Worm (Caenorhabditis elegans) whole organism, L1 larva: ENCODE measurements around the gene lfi-1.
A peak's percentile ranks its signal among the peaks of the same experiment; 100 is the strongest.

Experiments
- C04F5.9 ChIP-seq: sonication (generic microtip); optimal IDR thresholded peaks from 2 replicates; lab custom pipeline; 2016; ENCODE audit warnings: missing genetic modification characterization, missing compliant biosample characterization
- C34B4.2 ChIP-seq: sonication (generic microtip); optimal IDR thresholded peaks from 2 replicates; lab custom pipeline; 2017; ENCODE audit warnings: mild to moderate bottlenecking, missing genetic modification characterization, missing compliant biosample characterization
- aha-1 ChIP-seq: fragments of 150-350 bp; optimal IDR thresholded peaks from 2 replicates; lab custom pipeline; 2014; ENCODE audit warnings: missing biosample characterization, missing genetic modification characterization
- alr-1 ChIP-seq: fragments of 200-800 bp; sonication (Bioruptor generic); optimal IDR thresholded peaks from 2 replicates; lab custom pipeline; 2018; ENCODE audit warnings: borderline replicate concordance, mild to moderate bottlenecking, missing genetic modification characterization, missing compliant biosample characterization
- blmp-1 ChIP-seq: fragments of 150-350 bp; optimal IDR thresholded peaks from 2 replicates; lab custom pipeline; 2014; ENCODE audit warnings: missing biosample characterization, missing genetic modification characterization
- ceh-63 ChIP-seq: fragments of 200-800 bp; sonication (Bioruptor generic); optimal IDR thresholded peaks from 2 replicates; lab custom pipeline; 2018; ENCODE audit warnings: mild to moderate bottlenecking, missing genetic modification characterization, missing compliant biosample characterization
- ceh-82 ChIP-seq, 3 experiments: fragments of 150-350 bp in 1 of 3; sonication (generic microtip) in 2 of 3; optimal IDR thresholded peaks; 2 replicates each; lab custom pipeline; 2014 to 2017; ENCODE audit warnings: missing biosample characterization in 3 of 3, missing genetic modification characterization in 3 of 3
- ceh-90 ChIP-seq: sonication (generic microtip); optimal IDR thresholded peaks from 2 replicates; lab custom pipeline; 2016; ENCODE audit warnings: missing genetic modification characterization, missing compliant biosample characterization
- dpl-1 ChIP-seq, 3 experiments: fragments of 150-350 bp in 2 of 3; sonication (generic microtip) in 1 of 3; optimal IDR thresholded peaks; 2 replicates each; lab custom pipeline; 2014 to 2017; ENCODE audit warnings: missing biosample characterization in 3 of 3, missing genetic modification characterization in 3 of 3, missing genetic modification reagents in 3 of 3
- dsc-1 ChIP-seq: sonication (generic microtip); optimal IDR thresholded peaks from 2 replicates; lab custom pipeline; 2016; ENCODE audit warnings: mild to moderate bottlenecking, missing genetic modification characterization, missing compliant biosample characterization
- efl-3 ChIP-seq: fragments of 200-800 bp; sonication (Bioruptor generic); optimal IDR thresholded peaks from 2 replicates; lab custom pipeline; 2018; ENCODE audit warnings: mild to moderate bottlenecking, missing genetic modification characterization, missing compliant biosample characterization
- egl-13 ChIP-seq: sonication (generic microtip); optimal IDR thresholded peaks from 2 replicates; lab custom pipeline; 2016; ENCODE audit warnings: missing genotype, missing genetic modification reagents, missing genetic modification characterization, missing compliant biosample characterization
- elt-3 ChIP-seq, 6 experiments: fragments of 150-350 bp in 1 of 6; sonication (generic microtip); optimal IDR thresholded peaks; 2 replicates each; lab custom pipeline; 2017 to 2018; ENCODE audit warnings: missing biosample characterization in 6 of 6, missing genetic modification characterization in 6 of 6, inconsistent platforms in 1 of 6
- ets-5 ChIP-seq: fragments of 200-800 bp; sonication (Bioruptor generic); IDR thresholded peaks from 2 replicates; pipeline ENCODE4 v1.3.6; 2022; ENCODE audit warnings: missing genetic modification characterization, missing compliant biosample characterization
- fkh-10 ChIP-seq: sonication (generic microtip); optimal IDR thresholded peaks from 2 replicates; lab custom pipeline; 2017; ENCODE audit warnings: missing biosample characterization, missing genetic modification reagents, missing genetic modification characterization
- fkh-8 ChIP-seq: sonication (generic microtip); optimal IDR thresholded peaks from 2 replicates; lab custom pipeline; 2016; ENCODE audit warnings: mild to moderate bottlenecking, missing genetic modification characterization, missing compliant biosample characterization
- fos-1 ChIP-seq: fragments of 150-350 bp; optimal IDR thresholded peaks from 2 replicates; lab custom pipeline; 2014; ENCODE audit warnings: missing biosample characterization, missing genetic modification characterization
- hlh-4 ChIP-seq: sonication (generic microtip); optimal IDR thresholded peaks from 2 replicates; lab custom pipeline; 2016; ENCODE audit warnings: mild to moderate bottlenecking, missing genetic modification characterization, missing compliant biosample characterization
- isw-1 ChIP-seq: fragments of 200-800 bp; sonication (Bioruptor generic); IDR thresholded peaks from 2 replicates; pipeline ENCODE4 v1.3.6; 2022; ENCODE audit warnings: missing genetic modification characterization, missing compliant biosample characterization
- lin-13 ChIP-seq: fragments of 150-350 bp; optimal IDR thresholded peaks from 2 replicates; lab custom pipeline; 2014; ENCODE audit warnings: missing biosample characterization, missing genetic modification reagents, missing genetic modification characterization
- lin-14 ChIP-seq: fragments of 200-800 bp; sonication (Bioruptor generic); optimal IDR thresholded peaks from 2 replicates; lab custom pipeline; 2018; ENCODE audit warnings: mild to moderate bottlenecking, missing genetic modification characterization, moderate library complexity, missing compliant biosample characterization
- lin-15B ChIP-seq: fragments of 150-350 bp; sonication (generic microtip); optimal IDR thresholded peaks from 3 replicates; lab custom pipeline; 2014; ENCODE audit warnings: missing biosample characterization, missing genetic modification characterization
- lin-35 ChIP-seq, 2 experiments: fragments of 150-350 bp; optimal IDR thresholded peaks; 2 replicates each; lab custom pipeline; 2014; ENCODE audit warnings: missing biosample characterization in 2 of 2, missing genetic modification characterization in 2 of 2, missing genetic modification reagents in 2 of 2
- mab-9 ChIP-seq: fragments of 200-800 bp; sonication (Bioruptor generic); IDR thresholded peaks from 2 replicates; pipeline ENCODE4 v1.3.6; 2022; ENCODE audit warnings: missing genetic modification reagents, missing genetic modification characterization, missing compliant biosample characterization
- nhr-12 ChIP-seq: sonication (generic microtip); optimal IDR thresholded peaks from 2 replicates; lab custom pipeline; 2017; ENCODE audit warnings: missing biosample characterization, missing genetic modification characterization
- nhr-19 ChIP-seq: fragments of 200-800 bp; sonication (Bioruptor generic); conservative IDR thresholded peaks from 2 replicates; pipeline ENCODE4 v1.3.6; 2022; ENCODE audit warnings: missing genetic modification characterization, missing compliant biosample characterization
- nhr-237 ChIP-seq: fragments of 150-350 bp; optimal IDR thresholded peaks from 2 replicates; lab custom pipeline; 2014; ENCODE audit warnings: missing biosample characterization, missing genetic modification characterization
- nhr-28 ChIP-seq: fragments of 150-350 bp; optimal IDR thresholded peaks from 2 replicates; lab custom pipeline; 2014; ENCODE audit warnings: missing biosample characterization, missing genetic modification characterization
- nhr-47 ChIP-seq: sonication (generic microtip); optimal IDR thresholded peaks from 2 replicates; lab custom pipeline; 2016; ENCODE audit warnings: mild to moderate bottlenecking, missing genetic modification characterization, moderate library complexity, missing compliant biosample characterization
- nhr-84 ChIP-seq: sonication (generic microtip); optimal IDR thresholded peaks from 2 replicates; lab custom pipeline; 2017; ENCODE audit warnings: missing biosample characterization, missing genetic modification characterization
- nhr-90 ChIP-seq: sonication (generic microtip); optimal IDR thresholded peaks from 2 replicates; lab custom pipeline; 2016; ENCODE audit warnings: mild to moderate bottlenecking, missing genetic modification characterization, missing compliant biosample characterization; ENCODE audit not compliant: poor library complexity
- pax-3 ChIP-seq: fragments of 200-800 bp; sonication (Bioruptor generic); optimal IDR thresholded peaks from 2 replicates; lab custom pipeline; 2018; ENCODE audit warnings: mild to moderate bottlenecking, missing genetic modification characterization, moderate library complexity, missing compliant biosample characterization
- rnt-1 ChIP-seq: sonication (generic microtip); optimal IDR thresholded peaks from 2 replicates; lab custom pipeline; 2016; ENCODE audit warnings: mild to moderate bottlenecking, missing genetic modification characterization, moderate library complexity, missing compliant biosample characterization
- skn-1 ChIP-seq: fragments of 150-350 bp; optimal IDR thresholded peaks from 2 replicates; lab custom pipeline; 2014; ENCODE audit warnings: missing biosample characterization, missing genetic modification characterization
- snu-23 ChIP-seq: sonication (generic microtip); optimal IDR thresholded peaks from 2 replicates; lab custom pipeline; 2016; ENCODE audit warnings: missing genetic modification characterization, missing compliant biosample characterization
- sptf-1 ChIP-seq: fragments of 150-350 bp; optimal IDR thresholded peaks from 2 replicates; lab custom pipeline; 2014; ENCODE audit warnings: missing biosample characterization, missing genetic modification characterization
- unc-130 ChIP-seq: fragments of 150-350 bp; optimal IDR thresholded peaks from 2 replicates; lab custom pipeline; 2017; ENCODE audit warnings: missing biosample characterization, missing genetic modification characterization, inconsistent platforms
- unc-30 ChIP-seq: sonication (generic microtip); optimal IDR thresholded peaks from 2 replicates; lab custom pipeline; 2017; ENCODE audit warnings: missing biosample characterization, missing genetic modification characterization
- unc-98 ChIP-seq: fragments of 200-800 bp; sonication (Bioruptor generic); IDR thresholded peaks from 2 replicates; pipeline ENCODE4 v1.3.6; 2022; ENCODE audit warnings: missing genetic modification characterization, missing compliant biosample characterization
- zag-1 ChIP-seq: fragments of 150-350 bp; optimal IDR thresholded peaks from 2 replicates; lab custom pipeline; 2014; ENCODE audit warnings: missing biosample characterization, missing genetic modification characterization

Gene lfi-1

ce11 chrX:5022682-5023081 is 46.1 kb downstream of the lfi-1 start (continued):
- TF ChIP-seq unc-30 (tag; lab: Kevin White, UChicago) = no peak
- TF ChIP-seq nhr-12 (tag; lab: Kevin White, UChicago) = no peak
- peak; percentile 63 for TF ChIP-seq nhr-19 (GFP tag; lab: Robert Waterston, UW)
- no peak for TF ChIP-seq hlh-4 (tag; lab: Kevin White, UChicago)
- no peak for TF ChIP-seq isw-1 (GFP tag; lab: Robert Waterston, UW)
- TF ChIP-seq nhr-28 = no peak
- no peak for TF ChIP-seq mab-9 (GFP tag; lab: Robert Waterston, UW)
- no peak for TF ChIP-seq C34B4.2 (tag; lab: Kevin White, UChicago)
- peak; percentile 20 to 72 for TF ChIP-seq lin-35 (GFP tag; optimal IDR thresholded peaks at IDR 0.05; lab: Kevin White, UChicago)
- TF ChIP-seq aha-1 = no peak
- peak; percentile 68 for TF ChIP-seq fkh-8 (tag; lab: Kevin White, UChicago)
- no peak for TF ChIP-seq zag-1 (tag; lab: Kevin White, UChicago)
- TF ChIP-seq nhr-84 = no peak
- TF ChIP-seq C04F5.9 (tag; lab: Kevin White, UChicago) = no peak
- peak; percentile 67 for TF ChIP-seq nhr-47 (tag; lab: Kevin White, UChicago)
- peak; percentile 63 for TF ChIP-seq dsc-1 (tag; lab: Kevin White, UChicago)
- no peak for TF ChIP-seq alr-1 (tag; lab: Kevin White, UChicago)
- no peak for TF ChIP-seq nhr-237 (tag; lab: Kevin White, UChicago)
- peak; percentile 39 to 53 (median 44) for TF ChIP-seq ceh-82 (tag; optimal IDR thresholded peaks at IDR 0.05; lab: Kevin White, UChicago)
- TF ChIP-seq pax-3 = no peak
- no peak for TF ChIP-seq ets-5 (GFP tag; lab: Robert Waterston, UW)
- TF ChIP-seq ceh-63 (GFP tag; lab: Kevin White, UChicago) = no peak
- no peak for TF ChIP-seq skn-1
- TF ChIP-seq ceh-90 (tag; lab: Kevin White, UChicago) = no peak
- peak in 1 of 3 experiments; percentile 22 for TF ChIP-seq dpl-1 (GFP tag; optimal IDR thresholded peaks at IDR 0.05; lab: Kevin White, UChicago)
- peak; percentile 38 for TF ChIP-seq unc-130 (tag; lab: Kevin White, UChicago)
- TF ChIP-seq egl-13 (tag; lab: Kevin White, UChicago) = no peak
- TF ChIP-seq nhr-90 (tag; lab: Kevin White, UChicago) = no peak
- TF ChIP-seq efl-3 = no peak
- no peak for TF ChIP-seq unc-98 (GFP tag; lab: Robert Waterston, UW)
- TF ChIP-seq rnt-1 (tag; lab: Kevin White, UChicago) = peak; percentile 65
- TF ChIP-seq fos-1 (tag; lab: Kevin White, UChicago) = no peak
- peak; percentile 83 for TF ChIP-seq snu-23
- TF ChIP-seq elt-3 (tag; optimal IDR thresholded peaks at IDR 0.05; lab: Kevin White, UChicago) = no peak

ce11 chrX:5024300-5024699 is 47.7 kb downstream of the lfi-1 start, which contains the start of gene ZC449.1:
TSS of gene ZC449.1 (plus strand) at chrX:5024420.
- TF ChIP-seq fkh-10 (no peak), blmp-1 (tag; lab: Kevin White, UChicago) (peak; percentile 73), sptf-1 (no peak), lin-15B (tag; lab: Kevin White, UChicago) (no peak)

ce11 chrX:5026461-5026860 is 49.8 kb downstream of the lfi-1 start:
- no peak for TF ChIP-seq lin-13 (GFP tag; lab: Kevin White, UChicago)
- no peak for TF ChIP-seq ceh-90 (tag; lab: Kevin White, UChicago)
- TF ChIP-seq lin-14 (GFP tag; lab: Kevin White, UChicago) = peak; percentile 36
- TF ChIP-seq, all 84 proteins: peak for 1
